Worm (Caenorhabditis elegans) whole organism, L4 larva: ENCODE results near the gene chil-13.

Experiments
- F10B5.3 ChIP-seq: sonication (generic microtip); optimal IDR thresholded peaks from 2 replicates; lab custom pipeline; 2016; ENCODE audit warnings: mild to moderate bottlenecking, missing genetic modification characterization, missing compliant biosample characterization
- F37D6.2 ChIP-seq: sonication (generic microtip); optimal IDR thresholded peaks from 2 replicates; lab custom pipeline; 2016; ENCODE audit warnings: mild to moderate bottlenecking, missing genetic modification characterization, missing compliant biosample characterization
- F49E8.2 ChIP-seq: sonication (generic microtip); optimal IDR thresholded peaks from 2 replicates; lab custom pipeline; 2016; ENCODE audit warnings: missing compliant biosample characterization, mild to moderate bottlenecking, missing genetic modification characterization, borderline replicate concordance
- T20F7.1 ChIP-seq: fragments of 200-800 bp; sonication (Bioruptor generic); optimal IDR thresholded peaks from 2 replicates; lab custom pipeline; 2018; ENCODE audit warnings: mild to moderate bottlenecking, missing genetic modification characterization, missing compliant biosample characterization
- Y5F2A.4 ChIP-seq: fragments of 200-800 bp; sonication (Bioruptor generic); optimal IDR thresholded peaks from 2 replicates; lab custom pipeline; 2018; ENCODE audit warnings: mild to moderate bottlenecking, missing genetic modification characterization, missing compliant biosample characterization
- ceh-20 ChIP-seq: fragments of 200-800 bp; sonication (Bioruptor generic); IDR thresholded peaks from 2 replicates; pipeline ENCODE4 v1.3.6; 2022; ENCODE audit warnings: missing genetic modification reagents, missing genetic modification characterization, missing compliant biosample characterization
- ceh-44 ChIP-seq: fragments of 200-800 bp; sonication (Bioruptor generic); IDR thresholded peaks from 2 replicates; pipeline ENCODE4 v1.3.6; 2022; ENCODE audit warnings: missing genetic modification reagents, missing genetic modification characterization, missing compliant biosample characterization
- ceh-62 ChIP-seq: sonication (generic microtip); optimal IDR thresholded peaks from 2 replicates; lab custom pipeline; 2017; ENCODE audit warnings: missing biosample characterization, missing genetic modification characterization
- ces-1 ChIP-seq: fragments of 150-350 bp; sonication (generic microtip); optimal IDR thresholded peaks from 4 replicates; lab custom pipeline; 2014; ENCODE audit warnings: missing biosample characterization, missing genetic modification reagents, missing genetic modification characterization
- cey-2 ChIP-seq: sonication (generic microtip); optimal IDR thresholded peaks from 3 replicates; lab custom pipeline; 2017; ENCODE audit warnings: missing genetic modification characterization, mild to moderate bottlenecking, missing compliant biosample characterization, antibody characterized with exemption, borderline replicate concordance; ENCODE audit not compliant: insufficient read depth
- ctbp-1 ChIP-seq: fragments of 200-800 bp; sonication (Bioruptor generic); IDR thresholded peaks from 2 replicates; pipeline ENCODE4 v1.3.6; 2022; ENCODE audit warnings: missing genetic modification reagents, missing genetic modification characterization, missing compliant biosample characterization
- daf-12 ChIP-seq: fragments of 150-350 bp; optimal IDR thresholded peaks from 2 replicates; lab custom pipeline; 2014; ENCODE audit warnings: missing biosample characterization, missing genetic modification reagents, missing genetic modification characterization
- daf-16 ChIP-seq, 3 experiments: sonication (generic microtip); optimal IDR thresholded peaks; 2 replicates each; lab custom pipeline; 2016 to 2017; ENCODE audit warnings: missing genetic modification characterization in 3 of 3, missing genetic modification reagents in 3 of 3, mild to moderate bottlenecking in 2 of 3, missing compliant biosample characterization in 2 of 3, missing biosample characterization in 1 of 3, moderate library complexity in 1 of 3
- dmd-9 ChIP-seq: fragments of 200-800 bp; sonication (Bioruptor generic); IDR thresholded peaks from 2 replicates; pipeline ENCODE4 v1.3.6; 2022; ENCODE audit warnings: missing genetic modification reagents, missing genetic modification characterization, missing compliant biosample characterization
- dpl-1 ChIP-seq: fragments of 150-350 bp; optimal IDR thresholded peaks from 2 replicates; lab custom pipeline; 2014; ENCODE audit warnings: missing biosample characterization, missing genetic modification reagents, missing genetic modification characterization
- dve-1 ChIP-seq: sonication (generic microtip); optimal IDR thresholded peaks from 2 replicates; lab custom pipeline; 2017; ENCODE audit warnings: antibody characterized with exemption, mild to moderate bottlenecking, missing genetic modification characterization, missing compliant biosample characterization; ENCODE audit not compliant: insufficient read depth
- egl-43 ChIP-seq: fragments of 200-800 bp; sonication (Bioruptor generic); IDR thresholded peaks from 2 replicates; pipeline ENCODE4 v1.3.6; 2022; ENCODE audit warnings: missing genetic modification reagents, missing genetic modification characterization, missing compliant biosample characterization
- fos-1 ChIP-seq: fragments of 150-350 bp; optimal IDR thresholded peaks from 2 replicates; lab custom pipeline; 2014; ENCODE audit warnings: missing biosample characterization, missing genetic modification characterization
- hlh-11 ChIP-seq: fragments of 200-800 bp; sonication (Bioruptor generic); optimal IDR thresholded peaks from 2 replicates; lab custom pipeline; 2018; ENCODE audit warnings: mild to moderate bottlenecking, missing genetic modification characterization, missing compliant biosample characterization
- hmg-1.1 ChIP-seq: fragments of 200-800 bp; sonication (Bioruptor generic); IDR thresholded peaks from 2 replicates; pipeline ENCODE4 v1.3.6; 2022; ENCODE audit warnings: missing genetic modification reagents, missing genetic modification characterization, missing compliant biosample characterization
- jun-1 ChIP-seq: fragments of 150-350 bp; optimal IDR thresholded peaks from 2 replicates; lab custom pipeline; 2014; ENCODE audit warnings: missing biosample characterization, missing genetic modification reagents, missing genetic modification characterization
- lin-13 ChIP-seq: fragments of 150-350 bp; optimal IDR thresholded peaks from 2 replicates; lab custom pipeline; 2014; ENCODE audit warnings: missing biosample characterization, missing genetic modification reagents, missing genetic modification characterization
- lsy-2 ChIP-seq, 2 experiments: fragments of 150-350 bp in 1 of 2; sonication (generic microtip) in 1 of 2; optimal IDR thresholded peaks; 2 replicates each; lab custom pipeline; 2014 to 2017; ENCODE audit warnings: missing biosample characterization in 2 of 2, missing genetic modification characterization in 2 of 2
- madf-5 ChIP-seq, 2 experiments: fragments of 200-800 bp; sonication (Bioruptor generic); IDR thresholded peaks; 2 replicates each; pipeline ENCODE4 v1.3.6; 2022; ENCODE audit warnings: missing compliant biosample characterization in 2 of 2, missing genetic modification characterization in 2 of 2
- mes-2 ChIP-seq: sonication (generic microtip); optimal IDR thresholded peaks from 2 replicates; lab custom pipeline; 2016; ENCODE audit warnings: missing genotype, mild to moderate bottlenecking, missing genetic modification characterization, missing compliant biosample characterization; ENCODE audit not compliant: poor library complexity, severe bottlenecking
- nhr-102 ChIP-seq: sonication (generic microtip); optimal IDR thresholded peaks from 2 replicates; lab custom pipeline; 2016; ENCODE audit warnings: mild to moderate bottlenecking, missing genetic modification characterization, moderate library complexity, missing compliant biosample characterization
- nhr-11 ChIP-seq: fragments of 150-350 bp; optimal IDR thresholded peaks from 2 replicates; lab custom pipeline; 2014; ENCODE audit warnings: missing biosample characterization, missing genetic modification characterization
- nhr-111 ChIP-seq: fragments of 200-800 bp; sonication (Bioruptor generic); optimal IDR thresholded peaks from 2 replicates; lab custom pipeline; 2018; ENCODE audit warnings: mild to moderate bottlenecking, missing genetic modification characterization, missing compliant biosample characterization
- nhr-28 ChIP-seq: fragments of 150-350 bp; optimal IDR thresholded peaks from 2 replicates; lab custom pipeline; 2014; ENCODE audit warnings: missing biosample characterization, missing genetic modification characterization
- nhr-6 ChIP-seq: fragments of 150-350 bp; optimal IDR thresholded peaks from 2 replicates; lab custom pipeline; 2014; ENCODE audit warnings: missing biosample characterization, missing genetic modification characterization
- nhr-76 ChIP-seq: fragments of 150-350 bp; optimal IDR thresholded peaks from 2 replicates; lab custom pipeline; 2014; ENCODE audit warnings: missing biosample characterization, missing genetic modification characterization
- nhr-77 ChIP-seq: fragments of 150-350 bp; optimal IDR thresholded peaks from 2 replicates; lab custom pipeline; 2014; ENCODE audit warnings: missing biosample characterization, missing genetic modification characterization
- pha-4 ChIP-seq, 2 experiments: fragments of 150-350 bp in 1 of 2; fragments of 200-800 bp in 1 of 2; sonication (Bioruptor generic) in 1 of 2; IDR thresholded peaks in 1 of 2; optimal IDR thresholded peaks in 1 of 2; 2 replicates each; pipeline versions ENCODE4 v1.3.6 to Lab custom; 2014 to 2022; ENCODE audit warnings: missing genetic modification characterization in 2 of 2, missing genetic modification reagents in 2 of 2, missing biosample characterization in 1 of 2, missing compliant biosample characterization in 1 of 2
- pqm-1 ChIP-seq: sonication (generic microtip); optimal IDR thresholded peaks from 2 replicates; lab custom pipeline; 2017; ENCODE audit warnings: missing biosample characterization, missing genetic modification characterization
- sdz-12 ChIP-seq: fragments of 200-800 bp; sonication (Bioruptor generic); optimal IDR thresholded peaks from 2 replicates; lab custom pipeline; 2018; ENCODE audit warnings: mild to moderate bottlenecking, missing genetic modification characterization, missing compliant biosample characterization
- snpc-4 ChIP-seq: fragments of 150-350 bp; optimal IDR thresholded peaks from 2 replicates; lab custom pipeline; 2014; ENCODE audit warnings: missing biosample characterization, missing genetic modification characterization
- spr-1 ChIP-seq: sonication (generic microtip); optimal IDR thresholded peaks from 2 replicates; lab custom pipeline; 2016; ENCODE audit warnings: mild to moderate bottlenecking, missing genetic modification characterization, missing compliant biosample characterization
- spr-3 ChIP-seq: fragments of 200-800 bp; sonication (Bioruptor generic); optimal IDR thresholded peaks from 2 replicates; lab custom pipeline; 2018; ENCODE audit warnings: mild to moderate bottlenecking, missing genetic modification characterization, missing compliant biosample characterization
- tag-97 ChIP-seq: fragments of 200-800 bp; sonication (Bioruptor generic); IDR thresholded peaks from 2 replicates; pipeline ENCODE4 v1.3.6; 2022; ENCODE audit warnings: missing genetic modification characterization, missing compliant biosample characterization
- unc-62 ChIP-seq, 3 experiments: fragments of 150-350 bp in 1 of 3; sonication (generic microtip); optimal IDR thresholded peaks in 2 of 3; peaks in 1 of 3; 1 replicate in 1 of 3; 2 replicates in 2 of 3; lab custom pipeline; 2014 to 2017; ENCODE audit warnings: missing biosample characterization in 3 of 3, missing genetic modification characterization in 3 of 3, missing genetic modification reagents in 3 of 3, missing genotype in 1 of 3
- vab-7 ChIP-seq: fragments of 200-800 bp; sonication (Bioruptor generic); IDR thresholded peaks from 2 replicates; pipeline ENCODE4 v1.3.6; 2022; ENCODE audit warnings: missing genetic modification reagents, missing genetic modification characterization, missing compliant biosample characterization
- zag-1 ChIP-seq: fragments of 150-350 bp; optimal IDR thresholded peaks from 2 replicates; lab custom pipeline; 2014; ENCODE audit warnings: missing biosample characterization, missing genetic modification characterization
- zip-11 ChIP-seq: fragments of 200-800 bp; sonication (Bioruptor generic); IDR thresholded peaks from 2 replicates; pipeline ENCODE4 v1.3.6; 2022; ENCODE audit warnings: missing genetic modification characterization, missing compliant biosample characterization
- zip-2 ChIP-seq: fragments of 150-350 bp; optimal IDR thresholded peaks from 2 replicates; lab custom pipeline; 2014; ENCODE audit warnings: missing biosample characterization, missing genetic modification characterization

Gene chil-13

DNA sequence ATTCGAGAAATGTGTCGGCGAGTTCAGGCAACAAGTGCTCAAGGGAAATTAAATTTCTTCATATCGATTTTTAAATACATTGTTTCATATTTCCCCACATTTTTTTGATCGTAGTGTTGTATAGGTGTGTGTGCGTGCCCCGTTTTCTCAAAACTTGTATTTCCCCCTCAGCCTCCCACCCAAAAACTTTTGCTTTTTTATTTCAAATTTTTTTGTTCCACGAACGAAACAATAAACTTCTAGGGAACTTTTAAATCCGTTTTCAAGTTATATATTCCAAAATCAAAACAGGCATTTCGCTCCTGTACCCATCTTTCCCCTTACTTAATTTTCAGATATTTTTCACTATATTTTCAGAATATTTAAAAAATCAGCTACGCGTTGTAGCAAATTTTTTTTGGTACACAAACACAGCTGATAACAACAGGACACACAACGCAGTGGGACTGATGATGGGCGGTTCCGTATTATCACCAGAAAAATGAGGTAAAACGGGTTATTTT is 20.0 kb downstream of the chil-13 start, which contains the start of the genes M176.4 and M176.16:
Gene M176.4 (plus strand): TSS at position 301 of the 503 bp plus-strand sequence.
Gene M176.16 (plus strand): TSS at position 453 of the 503 bp plus-strand sequence.
- no peak for TF ChIP-seq nhr-102 (tag; lab: Kevin White, UChicago)
- TF ChIP-seq lsy-2 (tag; optimal IDR thresholded peaks at IDR 0.05; lab: Kevin White, UChicago): no peak
- TF ChIP-seq ces-1 (GFP tag; lab: Kevin White, UChicago): no peak
- TF ChIP-seq daf-12: no peak
- TF ChIP-seq madf-5 (GFP tag; IDR thresholded peaks at IDR 0.05; lab: Robert Waterston, UW): no peak
- no peak for TF ChIP-seq hlh-11 (tag; lab: Kevin White, UChicago)
- TF ChIP-seq snpc-4 (tag; lab: Kevin White, UChicago): no peak
- no peak for TF ChIP-seq F49E8.2 (tag; lab: Kevin White, UChicago)
- TF ChIP-seq sdz-12 (GFP tag; lab: Kevin White, UChicago): no peak
- no peak for TF ChIP-seq ctbp-1 (GFP tag; lab: Robert Waterston, UW)
- no peak for TF ChIP-seq zip-11 (GFP tag; lab: Robert Waterston, UW)
- TF ChIP-seq zip-2 (tag; lab: Kevin White, UChicago): no peak
- TF ChIP-seq egl-43 (GFP tag; lab: Robert Waterston, UW): no peak
- no peak for TF ChIP-seq pha-4 (GFP tag; IDR thresholded peaks at IDR 0.05; lab: Robert Waterston, UW)
- TF ChIP-seq pha-4 (tag; optimal IDR thresholded peaks at IDR 0.05; lab: Kevin White, UChicago): no peak
- TF ChIP-seq mes-2: peak; percentile 18
- no peak for TF ChIP-seq tag-97 (GFP tag; lab: Robert Waterston, UW)
- no peak for TF ChIP-seq nhr-111 (GFP tag; lab: Kevin White, UChicago)
- TF ChIP-seq ceh-62 (tag; lab: Kevin White, UChicago): no peak
- TF ChIP-seq spr-1: no peak
- TF ChIP-seq dmd-9 (GFP tag; lab: Robert Waterston, UW): no peak
- no peak for TF ChIP-seq daf-16 (GFP tag; optimal IDR thresholded peaks at IDR 0.05; lab: Kevin White, UChicago)
- TF ChIP-seq daf-16 (tag; optimal IDR thresholded peaks at IDR 0.05; lab: Kevin White, UChicago): peak; percentile 40
- TF ChIP-seq cey-2 (tag; lab: Kevin White, UChicago): no peak
- no peak for TF ChIP-seq lin-13
- TF ChIP-seq jun-1 (tag; lab: Kevin White, UChicago): no peak
- no peak for TF ChIP-seq hmg-1.1 (GFP tag; lab: Robert Waterston, UW)
- TF ChIP-seq spr-3 (GFP tag; lab: Kevin White, UChicago): no peak
- TF ChIP-seq Y5F2A.4 (GFP tag; lab: Kevin White, UChicago): no peak
- TF ChIP-seq dve-1: no peak
- TF ChIP-seq pqm-1 (tag; lab: Kevin White, UChicago): peak; percentile 30
- peak; percentile 7 for TF ChIP-seq nhr-77 (tag; lab: Kevin White, UChicago)
- no peak for TF ChIP-seq F10B5.3 (tag; lab: Kevin White, UChicago)
- TF ChIP-seq nhr-11 (tag; lab: Kevin White, UChicago): no peak
- no peak for TF ChIP-seq vab-7 (GFP tag; lab: Robert Waterston, UW)
- TF ChIP-seq dpl-1: no peak

DNA sequence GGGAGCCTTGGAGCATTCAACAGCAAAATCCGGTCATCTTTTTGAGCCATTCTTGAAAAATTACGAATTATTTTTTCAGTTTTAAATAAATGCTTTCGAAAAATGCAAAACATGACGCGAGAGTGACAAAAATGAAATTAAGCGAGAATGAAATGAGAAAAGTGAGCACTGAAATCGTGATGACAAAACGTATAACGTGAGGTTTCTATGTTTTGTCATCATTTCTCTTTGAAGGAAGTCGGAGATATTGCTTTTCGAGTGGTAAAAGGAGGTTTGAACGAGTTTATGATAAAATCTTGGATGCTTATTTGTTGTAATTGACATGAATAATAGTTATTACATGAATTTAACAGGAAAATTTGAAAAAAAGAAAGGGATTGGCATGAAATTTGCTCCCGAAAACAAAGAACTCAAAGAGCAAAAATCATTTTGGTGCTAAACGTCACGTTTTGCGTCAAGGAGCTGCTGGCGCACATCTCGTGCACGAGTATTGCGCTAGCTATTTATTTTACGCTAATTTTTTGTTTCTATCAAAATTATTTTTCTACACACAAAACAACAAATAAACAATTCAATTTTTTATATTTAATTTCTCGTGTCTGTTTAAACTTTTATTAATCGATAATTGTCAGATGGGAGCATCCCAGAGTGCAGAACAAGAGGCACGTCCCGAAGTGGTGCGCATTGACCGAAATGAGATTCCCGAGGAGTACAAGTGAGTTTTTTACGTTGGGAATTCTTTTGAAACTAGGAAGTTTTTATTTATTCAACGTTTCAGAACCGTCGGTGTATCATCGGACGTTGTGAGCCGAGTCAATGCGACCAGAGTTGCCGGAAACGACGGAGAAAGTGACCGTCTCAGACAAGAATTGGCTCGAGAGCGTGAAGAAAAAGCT is 21.5 kb downstream of the chil-13 start, which contains the start of the genes gss-1 and chch-3:
Gene gss-1 (minus strand): TSS at position 51 of the 896 bp plus-strand sequence.
Gene chch-3 (plus strand): TSS at position 633 of the 896 bp plus-strand sequence.
- TF ChIP-seq ceh-44 (GFP tag; lab: Robert Waterston, UW) (no peak), madf-5 (GFP tag; IDR thresholded peaks at IDR 0.05; lab: Robert Waterston, UW) (no peak), unc-62 (GFP tag; optimal IDR thresholded peaks at IDR 0.05 in 1 of 2; lab: Kevin White, UChicago) (peak in 1 of 2 experiments; percentile 81), unc-62 (tag; optimal IDR thresholded peaks at IDR 0.05; lab: Kevin White, UChicago) (no peak), pha-4 (GFP tag; IDR thresholded peaks at IDR 0.05; lab: Robert Waterston, UW) (peak; percentile 33; the same call in 1 of the 2 replicates), pha-4 (tag; optimal IDR thresholded peaks at IDR 0.05; lab: Kevin White, UChicago) (peak; percentile 56), ceh-20 (no peak), zag-1 (tag; lab: Kevin White, UChicago) (no peak), nhr-6 (tag; lab: Kevin White, UChicago) (peak; percentile 35), fos-1 (tag; lab: Kevin White, UChicago) (no peak), nhr-102 (tag; lab: Kevin White, UChicago) (peak; percentile 35), nhr-28 (tag; lab: Kevin White, UChicago) (peak; percentile 20), dpl-1 (peak; percentile 65), F37D6.2 (peak; percentile 24), nhr-76 (no peak), T20F7.1 (peak; percentile 71), mes-2 (peak; percentile 66), nhr-77 (tag; lab: Kevin White, UChicago) (peak; percentile 64), lsy-2 (tag; optimal IDR thresholded peaks at IDR 0.05; lab: Kevin White, UChicago) (peak in 1 of 2 experiments; percentile 84), daf-16 (GFP tag; optimal IDR thresholded peaks at IDR 0.05; lab: Kevin White, UChicago) (peak in 1 of 2 experiments; percentile 18), daf-16 (tag; optimal IDR thresholded peaks at IDR 0.05; lab: Kevin White, UChicago) (peak; percentile 23)
